Worm (Caenorhabditis elegans) whole organism, L3 larva: ENCODE results near the gene ZK945.8.

Source experiments
- ZK546.5 ChIP-seq: sonication (generic microtip); optimal IDR thresholded peaks from 2 replicates; lab custom pipeline; 2017; ENCODE audit warnings: missing biosample characterization, missing genetic modification characterization
- aly-2 ChIP-seq: fragments of 150-350 bp; optimal IDR thresholded peaks from 2 replicates; lab custom pipeline; 2014; ENCODE audit warnings: missing biosample characterization, missing genetic modification characterization
- ama-1 ChIP-seq: fragments of 150-350 bp; optimal IDR thresholded peaks from 2 replicates; lab custom pipeline; 2018
- ceh-16 ChIP-seq: sonication (generic microtip); optimal IDR thresholded peaks from 2 replicates; lab custom pipeline; 2017; ENCODE audit warnings: missing biosample characterization, missing genetic modification characterization
- ceh-82 ChIP-seq: fragments of 150-350 bp; optimal IDR thresholded peaks from 2 replicates; lab custom pipeline; 2014; ENCODE audit warnings: missing biosample characterization, missing genetic modification characterization
- daf-12 ChIP-seq: fragments of 150-350 bp; optimal IDR thresholded peaks from 2 replicates; lab custom pipeline; 2014; ENCODE audit warnings: missing biosample characterization, missing genetic modification reagents, missing genetic modification characterization
- egl-27 ChIP-seq: sonication (generic microtip); optimal IDR thresholded peaks from 4 replicates; lab custom pipeline; 2017; ENCODE audit warnings: missing biosample characterization, missing genetic modification reagents, missing genetic modification characterization
- egl-5 ChIP-seq: fragments of 150-350 bp; optimal IDR thresholded peaks from 2 replicates; lab custom pipeline; 2017; ENCODE audit warnings: missing biosample characterization, missing genetic modification reagents, missing genetic modification characterization, inconsistent platforms
- eor-1 ChIP-seq, 2 experiments: fragments of 150-350 bp; optimal IDR thresholded peaks; 2 replicates each; lab custom pipeline; 2014 to 2018; ENCODE audit warnings: missing biosample characterization in 2 of 2, missing genetic modification characterization in 2 of 2
- fkh-2 ChIP-seq: fragments of 150-350 bp; optimal IDR thresholded peaks from 2 replicates; lab custom pipeline; 2014; ENCODE audit warnings: missing biosample characterization, missing genetic modification reagents, missing genetic modification characterization
- fos-1 ChIP-seq: fragments of 150-350 bp; optimal IDR thresholded peaks from 2 replicates; lab custom pipeline; 2014; ENCODE audit warnings: missing biosample characterization, missing genetic modification characterization
- hmg-11 ChIP-seq: sonication (generic microtip); optimal IDR thresholded peaks from 2 replicates; lab custom pipeline; 2016; ENCODE audit warnings: missing genetic modification characterization, missing compliant biosample characterization
- jun-1 ChIP-seq: fragments of 150-350 bp; optimal IDR thresholded peaks from 2 replicates; lab custom pipeline; 2014; ENCODE audit warnings: missing biosample characterization, missing genetic modification reagents, missing genetic modification characterization
- lin-15B ChIP-seq: fragments of 150-350 bp; optimal IDR thresholded peaks from 2 replicates; lab custom pipeline; 2014; ENCODE audit warnings: missing biosample characterization, missing genetic modification characterization
- lin-39 ChIP-seq: fragments of 150-350 bp; optimal IDR thresholded peaks from 2 replicates; lab custom pipeline; 2018; ENCODE audit warnings: missing biosample characterization, missing genetic modification reagents, missing genetic modification characterization
- lsy-12 ChIP-seq: sonication (generic microtip); optimal IDR thresholded peaks from 2 replicates; lab custom pipeline; 2016; ENCODE audit warnings: mild to moderate bottlenecking, missing genetic modification characterization, missing compliant biosample characterization
- mdl-1 ChIP-seq: fragments of 150-350 bp; optimal IDR thresholded peaks from 2 replicates; lab custom pipeline; 2014; ENCODE audit warnings: missing biosample characterization, missing genetic modification characterization
- nfya-1 ChIP-seq: sonication (generic microtip); optimal IDR thresholded peaks from 2 replicates; lab custom pipeline; 2017; ENCODE audit warnings: missing genetic modification characterization, mild to moderate bottlenecking, missing compliant biosample characterization, antibody characterized with exemption, moderate library complexity; ENCODE audit not compliant: insufficient read depth
- nhr-11 ChIP-seq: fragments of 150-350 bp; optimal IDR thresholded peaks from 2 replicates; lab custom pipeline; 2014; ENCODE audit warnings: missing biosample characterization, missing genetic modification characterization
- nhr-12 ChIP-seq: fragments of 150-350 bp; optimal IDR thresholded peaks from 2 replicates; lab custom pipeline; 2014; ENCODE audit warnings: missing biosample characterization, missing genetic modification characterization
- nhr-23 ChIP-seq: fragments of 150-350 bp; optimal IDR thresholded peaks from 2 replicates; lab custom pipeline; 2014; ENCODE audit warnings: missing biosample characterization, missing genetic modification reagents, missing genetic modification characterization
- nhr-237 ChIP-seq: fragments of 150-350 bp; optimal IDR thresholded peaks from 2 replicates; lab custom pipeline; 2014; ENCODE audit warnings: missing biosample characterization, missing genetic modification characterization
- nhr-25 ChIP-seq: sonication (generic microtip); optimal IDR thresholded peaks from 2 replicates; lab custom pipeline; 2017; ENCODE audit warnings: missing biosample characterization, missing genetic modification characterization
- nhr-28 ChIP-seq: fragments of 150-350 bp; optimal IDR thresholded peaks from 2 replicates; lab custom pipeline; 2014; ENCODE audit warnings: missing biosample characterization, missing genetic modification characterization
- nhr-77 ChIP-seq: fragments of 150-350 bp; optimal IDR thresholded peaks from 2 replicates; lab custom pipeline; 2014; ENCODE audit warnings: missing biosample characterization, missing genetic modification characterization
- pha-4 ChIP-seq: fragments of 150-350 bp; optimal IDR thresholded peaks from 2 replicates; lab custom pipeline; 2014; ENCODE audit warnings: missing biosample characterization, missing genetic modification reagents, missing genetic modification characterization
- skn-1 ChIP-seq: fragments of 150-350 bp; optimal IDR thresholded peaks from 2 replicates; lab custom pipeline; 2014; ENCODE audit warnings: missing biosample characterization, missing genetic modification characterization
- tbx-2 ChIP-seq: sonication (generic microtip); optimal IDR thresholded peaks from 2 replicates; lab custom pipeline; 2016; ENCODE audit warnings: mild to moderate bottlenecking, missing genetic modification characterization, missing compliant biosample characterization
- unc-39 ChIP-seq: sonication (generic microtip); optimal IDR thresholded peaks from 4 replicates; lab custom pipeline; 2017; ENCODE audit warnings: missing biosample characterization, missing genetic modification characterization
- unc-62 ChIP-seq: fragments of 150-350 bp; sonication (generic microtip); optimal IDR thresholded peaks from 4 replicates; lab custom pipeline; 2014; ENCODE audit warnings: missing biosample characterization, missing genetic modification reagents, missing genetic modification characterization
- zag-1 ChIP-seq: fragments of 150-350 bp; optimal IDR thresholded peaks from 2 replicates; lab custom pipeline; 2014; ENCODE audit warnings: missing biosample characterization, missing genetic modification characterization
- ztf-4 ChIP-seq: fragments of 150-350 bp; optimal IDR thresholded peaks from 2 replicates; lab custom pipeline; 2014; ENCODE audit warnings: missing biosample characterization, missing genetic modification characterization

Gene ZK945.8

ce11 chrII:10103212-10103611, 5.2 kb upstream of the ZK945.8 start:
- TF ChIP-seq ceh-16 (tag; lab: Kevin White, UChicago), result no peak
- TF ChIP-seq zag-1 (tag; lab: Kevin White, UChicago), result no peak
- no peak for TF ChIP-seq aly-2
- TF ChIP-seq nfya-1 (tag; lab: Kevin White, UChicago), result no peak
- TF ChIP-seq pha-4 (tag; lab: Kevin White, UChicago), result no peak
- no peak for TF ChIP-seq fkh-2 (tag; lab: Kevin White, UChicago)
- TF ChIP-seq nhr-237, result no peak
- no peak for TF ChIP-seq ceh-82 (tag; lab: Kevin White, UChicago)
- TF ChIP-seq unc-39 (tag; lab: Kevin White, UChicago), result no peak
- TF ChIP-seq jun-1, result no peak
- TF ChIP-seq ama-1 (lab: Kevin White, UChicago), result no peak
- no peak for TF ChIP-seq egl-5 (tag; lab: Kevin White, UChicago)
- TF ChIP-seq egl-27 (tag; lab: Kevin White, UChicago), result no peak

ce11 chrII:10105604-10106003, 2.8 kb upstream of the ZK945.8 start, which contains the start of gene ZK945.4:
ZK945.4 (minus strand) TSS chrII:10105704.
- TF ChIP-seq daf-12 (tag; lab: Kevin White, UChicago) (no peak), fos-1 (tag; lab: Kevin White, UChicago) (no peak), jun-1 (no peak), nhr-25 (tag; lab: Kevin White, UChicago) (no peak), lin-39 (tag; lab: Kevin White, UChicago) (no peak), fkh-2 (tag; lab: Kevin White, UChicago) (no peak)

DNA sequence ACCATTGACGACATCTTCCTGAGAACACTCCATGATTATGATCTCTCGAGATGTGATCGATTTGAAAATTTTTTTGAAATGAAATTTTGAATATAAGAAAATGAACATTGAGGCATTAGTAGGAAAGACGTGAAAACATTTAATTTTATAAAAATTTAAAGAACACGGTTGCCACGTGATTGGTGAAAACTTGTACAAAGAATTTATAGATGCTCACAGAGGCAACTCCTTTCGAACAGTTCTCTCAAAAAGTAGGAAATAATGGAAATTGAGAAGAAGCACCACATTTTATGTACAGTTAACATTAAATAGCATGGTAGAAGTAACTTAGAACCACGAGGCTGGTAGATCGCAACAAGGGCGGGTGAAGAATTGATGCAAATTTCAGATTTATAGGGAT, 1.6 kb upstream of the ZK945.8 start, which contains the start of gene ZK945.6:
ZK945.6 (minus strand) TSS at position 101 of the 400 bp plus-strand sequence.
- TF ChIP-seq skn-1 (tag; lab: Kevin White, UChicago) (no peak), mdl-1 (tag; lab: Kevin White, UChicago) (no peak)
- TF ChIP-seq, all 47 proteins: peak for 0

DNA sequence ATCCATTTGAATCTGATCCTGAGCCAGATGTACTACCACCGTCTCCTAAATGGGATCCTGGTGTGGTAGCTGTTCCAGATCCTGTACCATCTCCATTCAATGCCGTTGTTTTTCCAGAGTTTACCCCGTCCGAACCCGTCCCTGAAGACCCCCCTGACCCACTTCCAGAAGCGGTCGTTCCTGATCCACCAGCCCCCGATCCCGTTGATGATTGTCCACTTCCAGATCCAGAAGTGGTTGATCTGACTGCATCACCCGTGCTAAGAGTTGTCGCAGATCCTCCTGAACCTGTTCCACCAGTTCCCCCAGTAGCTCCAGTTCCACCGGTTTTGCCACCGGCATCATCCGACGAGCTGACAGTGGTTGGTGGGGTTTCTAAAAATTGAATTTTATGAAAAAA, 8.2 kb downstream of the ZK945.8 start:
- TF ChIP-seq jun-1 (no peak), nhr-25 (tag; lab: Kevin White, UChicago) (no peak), nhr-237 (no peak), fkh-2 (tag; lab: Kevin White, UChicago) (no peak)

DNA sequence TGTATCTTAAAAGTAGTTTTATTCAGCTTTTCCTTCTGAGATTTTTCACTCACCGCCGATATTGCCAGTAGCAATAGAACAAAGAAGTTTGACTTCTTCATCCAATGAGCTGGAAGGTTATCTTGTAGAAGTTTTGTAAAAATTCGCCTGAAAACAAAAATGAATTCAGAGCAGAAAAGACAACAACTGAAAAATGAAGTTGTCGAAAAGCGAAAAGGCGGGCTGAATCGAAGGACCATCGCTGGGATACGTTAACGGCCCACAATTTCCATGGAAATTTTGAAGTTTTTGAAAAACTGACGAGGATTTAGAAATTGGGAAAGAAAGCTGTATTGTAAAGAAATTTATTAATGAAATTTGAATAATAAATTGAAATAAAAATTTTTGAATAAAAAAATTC, 13.3 kb downstream of the ZK945.8 start, which contains the start of gene lov-1:
lov-1 (minus strand) TSS at position 101 of the 400 bp plus-strand sequence.
- no peak for TF ChIP-seq mdl-1 (tag; lab: Kevin White, UChicago)

ce11 chrII:10122465-10122864, 14.0 kb downstream of the ZK945.8 start, which contains the start of gene F27E5.7:
F27E5.7 (plus strand) TSS chrII:10122765.
- no peak for TF ChIP-seq egl-27 (tag; lab: Kevin White, UChicago)
- no peak for TF ChIP-seq unc-62 (GFP tag; lab: Kevin White, UChicago)
- no peak for TF ChIP-seq nhr-11
- no peak for TF ChIP-seq tbx-2
- TF ChIP-seq aly-2, result no peak
- TF ChIP-seq zag-1 (tag; lab: Kevin White, UChicago), result no peak
- no peak for TF ChIP-seq lsy-12 (tag; lab: Kevin White, UChicago)
- TF ChIP-seq nhr-23 (tag; lab: Kevin White, UChicago), result no peak
- no peak for TF ChIP-seq fkh-2 (tag; lab: Kevin White, UChicago)
- TF ChIP-seq nhr-12 (tag; lab: Kevin White, UChicago), result no peak

DNA sequence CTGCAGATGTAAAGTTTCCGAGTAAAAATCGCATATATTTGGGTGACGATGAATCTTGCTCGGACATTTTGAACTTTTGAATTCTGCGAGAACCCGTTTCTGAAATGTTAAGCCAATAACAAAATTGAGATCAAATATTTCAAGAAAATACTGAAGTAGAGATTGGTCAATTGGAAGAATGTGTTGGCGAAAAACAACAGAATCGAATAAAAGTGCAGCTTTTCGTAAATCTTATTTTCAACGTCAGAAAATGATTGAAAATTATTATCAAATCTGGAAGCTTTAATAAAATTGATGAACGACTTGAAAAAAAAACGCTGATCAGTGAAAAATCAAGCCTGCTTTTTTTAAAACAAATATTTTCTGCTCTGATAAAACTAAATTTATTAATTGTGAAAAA, 18.9 kb downstream of the ZK945.8 start, which contains the start of gene F27E5.8:
F27E5.8 (minus strand) TSS at position 101 of the 400 bp plus-strand sequence.
- TF ChIP-seq ztf-4 (tag; lab: Kevin White, UChicago), result no peak

- TF ChIP-seq nhr-28 (tag; lab: Kevin White, UChicago), result no peak
- no peak for TF ChIP-seq lin-15B
- no peak for TF ChIP-seq hmg-11 (tag; lab: Kevin White, UChicago)
- TF ChIP-seq ZK546.5, result no peak
- TF ChIP-seq nhr-77 (tag; lab: Kevin White, UChicago), result no peak
- no peak for TF ChIP-seq nhr-23 (tag; lab: Kevin White, UChicago)
- no peak for TF ChIP-seq ama-1 (lab: Kevin White, UChicago)
- no peak for TF ChIP-seq eor-1 (tag; optimal IDR thresholded peaks at IDR 0.05; lab: Kevin White, UChicago)
- no peak for TF ChIP-seq unc-39 (tag; lab: Kevin White, UChicago)
Measured at ce11 chrII:10131760-10132159, 23.3 kb downstream of the ZK945.8 start, which contains the start of gene F27E5.5. F27E5.5 (minus strand) TSS chrII:10131860.
